Worm (Caenorhabditis elegans) whole organism, L4 larva: ENCODE data around the gene clec-1.

Source experiments
- ama-1 ChIP-seq: fragments of 150-350 bp; optimal IDR thresholded peaks from 2 replicates; lab custom pipeline; 2014; ENCODE audit warnings: inconsistent platforms, mixed read lengths
- ceh-82 ChIP-seq: sonication (generic microtip); optimal IDR thresholded peaks from 2 replicates; lab custom pipeline; 2017; ENCODE audit warnings: missing biosample characterization, missing genetic modification characterization
- fkh-10 ChIP-seq: fragments of 150-350 bp; optimal IDR thresholded peaks from 2 replicates; lab custom pipeline; 2014; ENCODE audit warnings: missing biosample characterization, missing genetic modification reagents, missing genetic modification characterization
- lin-13 ChIP-seq: fragments of 150-350 bp; optimal IDR thresholded peaks from 2 replicates; lab custom pipeline; 2014; ENCODE audit warnings: missing biosample characterization, missing genetic modification reagents, missing genetic modification characterization
- nhr-10 ChIP-seq: fragments of 150-350 bp; optimal IDR thresholded peaks from 2 replicates; lab custom pipeline; 2014; ENCODE audit warnings: missing biosample characterization, missing genetic modification characterization
- nhr-111 ChIP-seq: fragments of 200-800 bp; sonication (Bioruptor generic); optimal IDR thresholded peaks from 2 replicates; lab custom pipeline; 2018; ENCODE audit warnings: mild to moderate bottlenecking, missing genetic modification characterization, missing compliant biosample characterization
- pqm-1 ChIP-seq: sonication (generic microtip); optimal IDR thresholded peaks from 2 replicates; lab custom pipeline; 2017; ENCODE audit warnings: missing biosample characterization, missing genetic modification characterization
- saeg-2 ChIP-seq: fragments of 200-800 bp; sonication (Bioruptor generic); IDR thresholded peaks from 2 replicates; pipeline ENCODE4 v1.3.6; 2022; ENCODE audit warnings: missing genetic modification reagents, missing genetic modification characterization, missing compliant biosample characterization
- snpc-4 ChIP-seq: fragments of 150-350 bp; optimal IDR thresholded peaks from 2 replicates; lab custom pipeline; 2014; ENCODE audit warnings: missing biosample characterization, missing genetic modification characterization

ce11 chrV:5695635-5696034 is 4.3 kb upstream of the clec-1 start:
- TF ChIP-seq nhr-10 (no peak), lin-13 (GFP tag; lab: Kevin White, UChicago) (no peak), saeg-2 (GFP tag; lab: Robert Waterston, UW) (no peak), ceh-82 (tag; lab: Kevin White, UChicago) (no peak), fkh-10 (GFP tag; lab: Kevin White, UChicago) (no peak), nhr-111 (GFP tag; lab: Kevin White, UChicago) (no peak), ama-1 (lab: Kevin White, UChicago) (no peak), snpc-4 (tag; lab: Kevin White, UChicago) (no peak), pqm-1 (tag; lab: Kevin White, UChicago) (no peak)
